Worm (Caenorhabditis elegans): ENCODE measurements around the gene F45F2.10.

ce11 chrV:8536213-8536612 lies 17.5 kb upstream of the F45F2.10 start, which contains the start of gene his-39:
- TF ChIP-seq D1046.2 (GFP tag; IDR thresholded peaks at IDR 0.05) (no peak), pqm-1 (tag; optimal IDR thresholded peaks at IDR 0.05) (no peak), lim-7 (GFP tag; IDR thresholded peaks at IDR 0.05) (no peak), mxl-2 (GFP tag; conservative IDR thresholded peaks at IDR 0.05) (no peak), snpc-4 (tag; optimal IDR thresholded peaks at IDR 0.05) (no peak), unc-130 (GFP tag; optimal IDR thresholded peaks at IDR 0.05) (no peak), set-16 (GFP tag; IDR thresholded peaks at IDR 0.05) (no peak), ZK546.5 (tag; optimal IDR thresholded peaks at IDR 0.05) (no peak), nhr-10 (tag; optimal IDR thresholded peaks at IDR 0.05) (no peak)

Measured in whole organism, L4 larva.